Worm (Caenorhabditis elegans) whole organism, L4 larva: ENCODE results near the gene orc-5.
A peak's percentile ranks its signal among the peaks of the same experiment; 100 is the strongest.

Source experiments
- F37D6.2 ChIP-seq: sonication (generic microtip); optimal IDR thresholded peaks from 2 replicates; lab custom pipeline; 2016; ENCODE audit warnings: mild to moderate bottlenecking, missing genetic modification characterization, missing compliant biosample characterization
- T20F7.1 ChIP-seq: fragments of 200-800 bp; sonication (Bioruptor generic); optimal IDR thresholded peaks from 2 replicates; lab custom pipeline; 2018; ENCODE audit warnings: mild to moderate bottlenecking, missing genetic modification characterization, missing compliant biosample characterization
- Y48G9A.11 ChIP-seq: fragments of 200-800 bp; sonication (Bioruptor generic); IDR thresholded peaks from 2 replicates; pipeline ENCODE4 v1.3.6; 2022; ENCODE audit warnings: missing genetic modification reagents, missing genetic modification characterization, missing compliant biosample characterization
- Y5F2A.4 ChIP-seq: fragments of 200-800 bp; sonication (Bioruptor generic); optimal IDR thresholded peaks from 2 replicates; lab custom pipeline; 2018; ENCODE audit warnings: mild to moderate bottlenecking, missing genetic modification characterization, missing compliant biosample characterization
- aha-1 ChIP-seq: fragments of 150-350 bp; peaks from one replicate; lab custom pipeline; 2014; ENCODE audit warnings: missing biosample characterization, missing genetic modification characterization
- aly-2 ChIP-seq: sonication (generic microtip); optimal IDR thresholded peaks from 2 replicates; lab custom pipeline; 2018; ENCODE audit warnings: missing biosample characterization, missing genetic modification characterization
- attf-4 ChIP-seq: sonication (generic microtip); optimal IDR thresholded peaks from 3 replicates; lab custom pipeline; 2017; ENCODE audit warnings: missing biosample characterization, missing genetic modification characterization
- ceh-20 ChIP-seq: fragments of 200-800 bp; sonication (Bioruptor generic); IDR thresholded peaks from 2 replicates; pipeline ENCODE4 v1.3.6; 2022; ENCODE audit warnings: missing genetic modification reagents, missing genetic modification characterization, missing compliant biosample characterization
- ceh-28 ChIP-seq: fragments of 150-350 bp; optimal IDR thresholded peaks from 2 replicates; lab custom pipeline; 2014; ENCODE audit warnings: missing biosample characterization, missing genetic modification reagents, missing genetic modification characterization
- ces-1 ChIP-seq: fragments of 150-350 bp; sonication (generic microtip); optimal IDR thresholded peaks from 4 replicates; lab custom pipeline; 2014; ENCODE audit warnings: missing biosample characterization, missing genetic modification reagents, missing genetic modification characterization
- cey-2 ChIP-seq: sonication (generic microtip); optimal IDR thresholded peaks from 3 replicates; lab custom pipeline; 2017; ENCODE audit warnings: missing genetic modification characterization, mild to moderate bottlenecking, missing compliant biosample characterization, antibody characterized with exemption, borderline replicate concordance; ENCODE audit not compliant: insufficient read depth
- daf-12 ChIP-seq: fragments of 150-350 bp; optimal IDR thresholded peaks from 2 replicates; lab custom pipeline; 2014; ENCODE audit warnings: missing biosample characterization, missing genetic modification reagents, missing genetic modification characterization
- daf-19 ChIP-seq: fragments of 200-800 bp; sonication (Bioruptor generic); conservative IDR thresholded peaks from 2 replicates; pipeline ENCODE4 v1.3.6; 2022; ENCODE audit warnings: missing genetic modification characterization, missing compliant biosample characterization
- dmd-6 ChIP-seq: fragments of 200-800 bp; sonication (Bioruptor generic); IDR thresholded peaks from 2 replicates; pipeline ENCODE4 v1.3.6; 2022; ENCODE audit warnings: missing genetic modification reagents, missing genetic modification characterization, missing compliant biosample characterization
- dmd-8 ChIP-seq: fragments of 200-800 bp; sonication (Bioruptor generic); IDR thresholded peaks from 2 replicates; pipeline ENCODE4 v1.3.6; 2022; ENCODE audit warnings: missing genetic modification characterization, missing compliant biosample characterization
- dmd-9 ChIP-seq: fragments of 200-800 bp; sonication (Bioruptor generic); IDR thresholded peaks from 2 replicates; pipeline ENCODE4 v1.3.6; 2022; ENCODE audit warnings: missing genetic modification reagents, missing genetic modification characterization, missing compliant biosample characterization
- dpl-1 ChIP-seq: fragments of 150-350 bp; optimal IDR thresholded peaks from 2 replicates; lab custom pipeline; 2014; ENCODE audit warnings: missing biosample characterization, missing genetic modification reagents, missing genetic modification characterization
- duxl-1 ChIP-seq: sonication (generic microtip); optimal IDR thresholded peaks from 2 replicates; lab custom pipeline; 2016; ENCODE audit warnings: mild to moderate bottlenecking, missing genetic modification characterization, moderate library complexity, missing compliant biosample characterization; ENCODE audit not compliant: poor library complexity
- dve-1 ChIP-seq: sonication (generic microtip); optimal IDR thresholded peaks from 2 replicates; lab custom pipeline; 2017; ENCODE audit warnings: antibody characterized with exemption, mild to moderate bottlenecking, missing genetic modification characterization, missing compliant biosample characterization; ENCODE audit not compliant: insufficient read depth
- fos-1 ChIP-seq: fragments of 150-350 bp; optimal IDR thresholded peaks from 2 replicates; lab custom pipeline; 2014; ENCODE audit warnings: missing biosample characterization, missing genetic modification characterization
- hlh-11 ChIP-seq: fragments of 200-800 bp; sonication (Bioruptor generic); optimal IDR thresholded peaks from 2 replicates; lab custom pipeline; 2018; ENCODE audit warnings: mild to moderate bottlenecking, missing genetic modification characterization, missing compliant biosample characterization
- hlh-30 ChIP-seq: sonication (generic microtip); optimal IDR thresholded peaks from 2 replicates; lab custom pipeline; 2017; ENCODE audit warnings: antibody characterized with exemption, mild to moderate bottlenecking, missing genetic modification characterization, missing compliant biosample characterization; ENCODE audit not compliant: insufficient read depth
- jun-1 ChIP-seq: fragments of 150-350 bp; optimal IDR thresholded peaks from 2 replicates; lab custom pipeline; 2014; ENCODE audit warnings: missing biosample characterization, missing genetic modification reagents, missing genetic modification characterization
- lim-7 ChIP-seq: fragments of 200-800 bp; sonication (Bioruptor generic); IDR thresholded peaks from 2 replicates; pipeline ENCODE4 v1.3.6; 2022; ENCODE audit warnings: missing genetic modification characterization, missing compliant biosample characterization
- lin-29 ChIP-seq: fragments of 200-800 bp; sonication (Bioruptor generic); IDR thresholded peaks from 2 replicates; pipeline ENCODE4 v1.3.6; 2022; ENCODE audit warnings: missing genetic modification reagents, missing genetic modification characterization, missing compliant biosample characterization
- lir-3 ChIP-seq: sonication (generic microtip); optimal IDR thresholded peaks from 2 replicates; lab custom pipeline; 2016; ENCODE audit warnings: mild to moderate bottlenecking, missing genetic modification characterization, missing compliant biosample characterization
- mdl-1 ChIP-seq, 2 experiments: fragments of 150-350 bp in 1 of 2; sonication (generic microtip) in 1 of 2; optimal IDR thresholded peaks; 2 replicates each; lab custom pipeline; 2014 to 2017; ENCODE audit warnings: missing biosample characterization in 2 of 2, missing genetic modification characterization in 2 of 2
- nhr-10 ChIP-seq: fragments of 150-350 bp; optimal IDR thresholded peaks from 2 replicates; lab custom pipeline; 2014; ENCODE audit warnings: missing biosample characterization, missing genetic modification characterization
- nhr-11 ChIP-seq: fragments of 150-350 bp; optimal IDR thresholded peaks from 2 replicates; lab custom pipeline; 2014; ENCODE audit warnings: missing biosample characterization, missing genetic modification characterization
- nhr-111 ChIP-seq: fragments of 200-800 bp; sonication (Bioruptor generic); optimal IDR thresholded peaks from 2 replicates; lab custom pipeline; 2018; ENCODE audit warnings: mild to moderate bottlenecking, missing genetic modification characterization, missing compliant biosample characterization
- nhr-76 ChIP-seq: fragments of 150-350 bp; optimal IDR thresholded peaks from 2 replicates; lab custom pipeline; 2014; ENCODE audit warnings: missing biosample characterization, missing genetic modification characterization
- pha-4 ChIP-seq, 2 experiments: fragments of 150-350 bp in 1 of 2; fragments of 200-800 bp in 1 of 2; sonication (Bioruptor generic) in 1 of 2; IDR thresholded peaks in 1 of 2; optimal IDR thresholded peaks in 1 of 2; 2 replicates each; pipeline versions ENCODE4 v1.3.6 to Lab custom; 2014 to 2022; ENCODE audit warnings: missing genetic modification characterization in 2 of 2, missing genetic modification reagents in 2 of 2, missing biosample characterization in 1 of 2, missing compliant biosample characterization in 1 of 2
- sdz-12 ChIP-seq: fragments of 200-800 bp; sonication (Bioruptor generic); optimal IDR thresholded peaks from 2 replicates; lab custom pipeline; 2018; ENCODE audit warnings: mild to moderate bottlenecking, missing genetic modification characterization, missing compliant biosample characterization
- set-16 ChIP-seq: fragments of 200-800 bp; sonication (Bioruptor generic); IDR thresholded peaks from 2 replicates; pipeline ENCODE4 v1.3.6; 2022; ENCODE audit warnings: missing genetic modification reagents, missing genetic modification characterization, missing compliant biosample characterization
- snpc-1.2 ChIP-seq: fragments of 200-800 bp; sonication (Bioruptor generic); IDR thresholded peaks from 2 replicates; pipeline ENCODE4 v1.3.6; 2022; ENCODE audit warnings: missing genetic modification reagents, missing genetic modification characterization, missing compliant biosample characterization
- unc-39 ChIP-seq: sonication (generic microtip); optimal IDR thresholded peaks from 2 replicates; lab custom pipeline; 2017; ENCODE audit warnings: missing biosample characterization, missing genetic modification characterization
- unc-62 ChIP-seq, 3 experiments: fragments of 150-350 bp in 1 of 3; sonication (generic microtip); optimal IDR thresholded peaks in 2 of 3; peaks in 1 of 3; 1 replicate in 1 of 3; 2 replicates in 2 of 3; lab custom pipeline; 2014 to 2017; ENCODE audit warnings: missing biosample characterization in 3 of 3, missing genetic modification characterization in 3 of 3, missing genetic modification reagents in 3 of 3, missing genotype in 1 of 3
- vab-7 ChIP-seq: fragments of 200-800 bp; sonication (Bioruptor generic); IDR thresholded peaks from 2 replicates; pipeline ENCODE4 v1.3.6; 2022; ENCODE audit warnings: missing genetic modification reagents, missing genetic modification characterization, missing compliant biosample characterization
- zag-1 ChIP-seq: fragments of 150-350 bp; optimal IDR thresholded peaks from 2 replicates; lab custom pipeline; 2014; ENCODE audit warnings: missing biosample characterization, missing genetic modification characterization
- zfp-3 ChIP-seq: fragments of 200-800 bp; sonication (Bioruptor generic); conservative IDR thresholded peaks from 2 replicates; pipeline ENCODE4 v1.3.6; 2022; ENCODE audit warnings: missing genetic modification reagents, missing genetic modification characterization, missing compliant biosample characterization

orc-5 gene

DNA sequence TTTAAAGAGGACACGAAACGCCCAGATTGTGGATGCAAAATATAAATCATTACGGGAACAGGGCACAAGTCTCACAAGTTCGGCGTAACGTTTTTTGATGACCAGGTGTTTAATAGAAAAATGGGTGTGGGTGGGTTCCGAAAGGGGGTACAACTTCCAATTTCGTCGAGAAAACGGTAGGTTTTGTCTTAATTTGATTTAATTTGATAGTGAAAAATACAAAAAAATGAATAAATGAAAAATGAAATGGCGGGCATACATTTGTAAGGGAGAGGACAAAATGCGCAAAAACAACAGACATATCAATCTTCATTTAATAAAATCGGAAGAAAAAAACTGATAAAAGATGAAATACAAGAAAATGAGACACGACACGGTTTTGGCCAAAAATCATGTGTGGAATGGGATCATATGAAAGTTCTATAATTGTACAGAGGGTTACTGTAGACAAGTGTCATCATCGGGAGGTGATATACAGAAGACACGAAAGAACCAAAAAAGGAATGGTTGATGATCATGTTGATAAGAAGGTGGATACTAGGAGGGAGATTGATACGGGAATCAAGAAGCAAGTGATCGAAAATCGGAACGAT is 32.4 kb downstream of the orc-5 start (continued):
- peak in 1 of 2 experiments; percentile 55 for TF ChIP-seq mdl-1 (tag; optimal IDR thresholded peaks at IDR 0.05; lab: Kevin White, UChicago)
- no peak for TF ChIP-seq Y5F2A.4 (GFP tag; lab: Kevin White, UChicago)

DNA sequence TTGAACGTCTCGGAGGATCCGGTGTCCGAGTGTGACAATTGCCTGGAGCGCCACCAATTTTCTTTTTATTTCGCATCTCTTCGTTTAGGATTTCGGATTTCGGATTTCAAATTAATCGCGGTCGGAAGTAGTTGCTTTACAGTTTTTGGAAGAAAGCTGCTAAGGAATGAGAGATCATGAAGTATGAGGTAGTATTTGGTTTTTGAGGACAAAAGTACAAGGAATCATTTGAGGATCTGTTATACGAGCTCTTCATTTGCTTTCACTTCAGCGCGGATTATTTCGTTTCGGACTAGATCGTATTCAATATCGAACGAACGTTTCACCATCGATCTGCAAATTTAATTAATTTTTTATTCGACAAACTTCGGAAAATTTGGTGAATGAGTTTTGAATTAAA is 34.7 kb downstream of the orc-5 start, which contains the start of gene R102.11:
Gene R102.11 (minus strand): TSS at position 101 of the 400 bp plus-strand sequence.
- no peak for TF ChIP-seq fos-1 (tag; lab: Kevin White, UChicago)
- TF ChIP-seq cey-2 = no peak
- no peak for TF ChIP-seq nhr-111 (GFP tag; lab: Kevin White, UChicago)
- no peak for TF ChIP-seq Y48G9A.11
- TF ChIP-seq lin-29 (GFP tag; lab: Robert Waterston, UW) = no peak
- TF ChIP-seq daf-19 (GFP tag; lab: Robert Waterston, UW) = no peak
- TF ChIP-seq dmd-9 (GFP tag; lab: Robert Waterston, UW) = no peak
- no peak for TF ChIP-seq zag-1 (tag; lab: Kevin White, UChicago)
- no peak for TF ChIP-seq sdz-12 (GFP tag; lab: Kevin White, UChicago)
- no peak for TF ChIP-seq attf-4 (tag; lab: Kevin White, UChicago)
- TF ChIP-seq snpc-1.2 (GFP tag; lab: Robert Waterston, UW) = no peak
- TF ChIP-seq nhr-76 (tag; lab: Kevin White, UChicago) = no peak
- TF ChIP-seq ces-1 = no peak
- no peak for TF ChIP-seq lir-3 (tag; lab: Kevin White, UChicago)
- no peak for TF ChIP-seq dpl-1
- TF ChIP-seq zfp-3 (GFP tag; lab: Robert Waterston, UW) = no peak
- TF ChIP-seq lim-7 (GFP tag; lab: Robert Waterston, UW) = no peak
- TF ChIP-seq, all 104 proteins: peak for 0

DNA sequence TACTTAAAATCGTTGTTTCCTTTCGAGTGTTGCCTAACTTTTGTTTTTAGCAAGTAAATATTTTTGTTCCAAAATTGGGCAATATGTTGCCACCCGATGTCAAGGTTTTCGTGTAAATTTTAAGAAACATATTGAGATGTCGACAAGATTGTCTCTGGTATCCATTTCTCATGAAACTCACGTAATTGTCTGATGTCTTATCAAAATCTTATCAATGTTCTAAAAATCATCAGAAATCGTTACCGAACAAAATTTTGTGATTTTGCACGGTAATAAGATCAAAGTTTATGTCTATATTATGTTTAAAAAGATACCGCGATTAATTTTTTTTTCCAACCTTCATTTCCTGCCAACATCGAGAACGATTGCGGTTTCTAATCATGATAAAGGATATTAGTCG is 35.4 kb downstream of the orc-5 start:
- TF ChIP-seq daf-12 (tag; lab: Kevin White, UChicago) = no peak
- no peak for TF ChIP-seq aly-2 (tag; lab: Kevin White, UChicago)
- TF ChIP-seq aha-1 (tag; lab: Kevin White, UChicago) = peak; percentile 86
- TF ChIP-seq pha-4 (GFP tag; IDR thresholded peaks at IDR 0.05; lab: Robert Waterston, UW) = no peak
- TF ChIP-seq pha-4 (tag; optimal IDR thresholded peaks at IDR 0.05; lab: Kevin White, UChicago) = no peak
- no peak for TF ChIP-seq jun-1
- no peak for TF ChIP-seq unc-39
- no peak for TF ChIP-seq F37D6.2 (tag; lab: Kevin White, UChicago)
- TF ChIP-seq ceh-20 (GFP tag; lab: Robert Waterston, UW) = no peak
- peak; percentile 18 for TF ChIP-seq dve-1 (tag; lab: Kevin White, UChicago)
- TF ChIP-seq T20F7.1 = peak; percentile 51
- no peak for TF ChIP-seq hlh-30 (tag; lab: Kevin White, UChicago)
- TF ChIP-seq nhr-11 = no peak
- no peak for TF ChIP-seq set-16 (GFP tag; lab: Robert Waterston, UW)
- no peak for TF ChIP-seq vab-7 (GFP tag; lab: Robert Waterston, UW)
- no peak for TF ChIP-seq hlh-11 (tag; lab: Kevin White, UChicago)
- TF ChIP-seq ceh-28 = no peak
- peak; percentile 20; the same call in 1 of the 2 replicates for TF ChIP-seq dmd-6

DNA sequence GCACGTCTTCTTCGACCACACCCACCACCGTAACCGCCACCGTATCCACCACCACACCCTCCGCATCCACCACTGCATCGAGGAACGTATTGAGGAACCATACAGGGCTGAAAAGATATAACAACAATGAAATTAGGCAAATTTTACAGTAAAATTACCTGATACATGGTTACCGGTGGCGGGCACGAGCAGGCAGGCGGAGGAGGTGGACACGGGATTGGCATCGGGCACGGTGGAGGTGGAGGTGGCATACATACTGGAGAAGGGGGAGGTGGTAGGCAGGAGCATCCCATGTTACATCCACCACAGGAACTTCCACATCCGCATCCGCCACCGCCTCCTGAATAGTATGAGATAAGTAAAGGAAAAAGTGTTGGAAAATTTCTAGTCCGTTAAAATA is 35.9 kb downstream of the orc-5 start:
- TF ChIP-seq duxl-1 (tag; lab: Kevin White, UChicago) (no peak), unc-62 (GFP tag; optimal IDR thresholded peaks at IDR 0.05 in 1 of 2; lab: Kevin White, UChicago) (peak in 1 of 2 experiments; percentile 17), unc-62 (tag; optimal IDR thresholded peaks at IDR 0.05; lab: Kevin White, UChicago) (no peak), nhr-10 (tag; lab: Kevin White, UChicago) (no peak), set-16 (GFP tag; lab: Robert Waterston, UW) (peak; percentile 68), unc-39 (no peak), lim-7 (GFP tag; lab: Robert Waterston, UW) (0 out of 2 replicates have a peak, but pooled peaks have one; percentile 39), dmd-8 (0 out of 2 replicates have a peak, but pooled peaks have one; percentile 55), ceh-28 (no peak)
